Worm (Caenorhabditis elegans): Measurements from ENCODE around the gene ant-1.3.

ant-1.3 gene

ce11 chrIV:9673683-9674336, 35.3 kb downstream of the ant-1.3 start (continued):
- TF ChIP-seq zip-11 (GFP tag; IDR thresholded peaks at IDR 0.05) (no peak), mxl-2 (GFP tag; conservative IDR thresholded peaks at IDR 0.05) (no peak), fkh-10 (GFP tag; optimal IDR thresholded peaks at IDR 0.05) (no peak), unc-62 (GFP tag; optimal IDR thresholded peaks at IDR 0.05 in 1 of 2) (peak in 1 of 2 experiments; percentile 94), unc-62 (tag; optimal IDR thresholded peaks at IDR 0.05) (no peak), nhr-48 (tag; optimal IDR thresholded peaks at IDR 0.05) (no peak), nhr-10 (tag; optimal IDR thresholded peaks at IDR 0.05) (peak; percentile 3), dpl-1 (GFP tag; optimal IDR thresholded peaks at IDR 0.05) (no peak), F49E8.2 (tag; optimal IDR thresholded peaks at IDR 0.05; ENCODE audit: borderline replicate concordance) (no peak), nhr-77 (tag; optimal IDR thresholded peaks at IDR 0.05) (no peak), mdt-29 (GFP tag; IDR thresholded peaks at IDR 0.05) (no peak), hif-1 (tag; optimal IDR thresholded peaks at IDR 0.05) (no peak), T26A8.4 (GFP tag; IDR thresholded peaks at IDR 0.05) (no peak), lin-38 (GFP tag; IDR thresholded peaks at IDR 0.05) (no peak), lin-15B (tag; optimal IDR thresholded peaks at IDR 0.05) (no peak), Y75B8A.6 (GFP tag; IDR thresholded peaks at IDR 0.05) (no peak), spr-3 (GFP tag; optimal IDR thresholded peaks at IDR 0.05) (no peak)

ce11 chrIV:9673206-9673605, 35.9 kb downstream of the ant-1.3 start:
- TF ChIP-seq zip-11 (GFP tag; IDR thresholded peaks at IDR 0.05) = no peak
- TF ChIP-seq madf-5 (GFP tag; IDR thresholded peaks at IDR 0.05) = no peak
- TF ChIP-seq unc-62 (GFP tag; optimal IDR thresholded peaks at IDR 0.05 in 1 of 2) = peak in 1 of 2 experiments; percentile 84
- no peak for TF ChIP-seq unc-62 (tag; optimal IDR thresholded peaks at IDR 0.05)
- no peak for TF ChIP-seq ztf-7 (tag; optimal IDR thresholded peaks at IDR 0.05)
- no peak for TF ChIP-seq nhr-237 (tag; optimal IDR thresholded peaks at IDR 0.05)
- TF ChIP-seq dmd-9 (GFP tag; IDR thresholded peaks at IDR 0.05) = no peak
- no peak for TF ChIP-seq nhr-76 (tag; optimal IDR thresholded peaks at IDR 0.05)
- TF ChIP-seq arid-1 (GFP tag; conservative IDR thresholded peaks at IDR 0.05) = no peak

- TF ChIP-seq mdl-1 (tag; optimal IDR thresholded peaks at IDR 0.05) (peak in 1 of 2 experiments; percentile 80), aha-1 (tag) (peak; percentile 97), fos-1 (tag; optimal IDR thresholded peaks at IDR 0.05) (no peak), hlh-11 (tag; optimal IDR thresholded peaks at IDR 0.05) (peak; percentile 73), hlh-30 (tag; optimal IDR thresholded peaks at IDR 0.05; ENCODE audit: insufficient read depth) (peak; percentile 71), nhr-28 (tag; optimal IDR thresholded peaks at IDR 0.05) (peak; percentile 82), mep-1 (tag; optimal IDR thresholded peaks at IDR 0.05) (no peak), nhr-48 (tag; optimal IDR thresholded peaks at IDR 0.05) (peak; percentile 32), cey-2 (tag; optimal IDR thresholded peaks at IDR 0.05; ENCODE audit: borderline replicate concordance, insufficient read depth) (peak; percentile 53), unc-62 (GFP tag; optimal IDR thresholded peaks at IDR 0.05 in 1 of 2) (peak in 1 of 2 experiments; percentile 66), unc-62 (tag; optimal IDR thresholded peaks at IDR 0.05) (no peak), dmd-6 (GFP tag; IDR thresholded peaks at IDR 0.05) (peak; percentile 59), gei-8 (GFP tag; optimal IDR thresholded peaks at IDR 0.05) (peak; percentile 38), pha-4 (GFP tag; IDR thresholded peaks at IDR 0.05) (no peak), pha-4 (tag; optimal IDR thresholded peaks at IDR 0.05) (no peak), lsy-2 (tag; optimal IDR thresholded peaks at IDR 0.05) (peak in 1 of 2 experiments; percentile 82), F10B5.3 (tag; optimal IDR thresholded peaks at IDR 0.05) (no peak), dpl-1 (GFP tag; optimal IDR thresholded peaks at IDR 0.05) (no peak), dmd-9 (GFP tag; IDR thresholded peaks at IDR 0.05) (no peak), mxl-3 (GFP tag; optimal IDR thresholded peaks at IDR 0.05) (peak; percentile 7)
Measured at ce11 chrIV:9672434-9672833, 36.7 kb downstream of the ant-1.3 start.

All from whole organism, L4 larva.